Worm (Caenorhabditis elegans) whole organism, dauer: ENCODE data around the gene sao-1.

ENCODE experiments used
- unc-62 ChIP-seq: sonication (generic microtip); optimal IDR thresholded peaks from 2 replicates; lab custom pipeline; 2017; ENCODE audit warnings: missing biosample characterization, missing genetic modification reagents, missing genetic modification characterization

Gene sao-1

DNA sequence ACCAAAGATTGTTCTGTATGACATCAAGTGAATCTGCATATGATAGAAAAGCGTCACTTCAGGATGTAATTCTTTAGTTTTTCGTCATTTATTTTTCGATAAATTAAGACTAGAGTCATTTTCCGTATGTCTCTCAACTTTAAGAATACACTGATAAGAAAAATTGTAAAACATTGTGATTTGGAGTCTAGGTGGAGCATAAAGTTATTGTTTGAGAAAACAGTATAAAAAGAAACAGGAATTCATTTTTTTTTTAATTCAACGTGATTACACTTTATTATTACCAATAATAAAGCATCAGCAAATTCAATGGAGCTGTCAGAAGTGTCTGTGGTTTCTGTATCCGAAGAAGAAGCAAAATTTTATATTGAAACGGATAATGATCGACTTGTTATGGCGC, 14.7 kb upstream of the sao-1 start, which contains the start of gene R10D12.6:
Gene R10D12.6 (plus strand): TSS at position 301 of the 400 bp plus-strand sequence.
- TF ChIP-seq unc-62 = no peak

- TF ChIP-seq unc-62 = no peak
Observed at ce11 chrV:13949752-13950151, 14.0 kb upstream of the sao-1 start, which contains the start of gene R10D12.7. Gene R10D12.7 (plus strand): TSS chrV:13950052.

ce11 chrV:13953191-13953590, 10.5 kb upstream of the sao-1 start, which contains the start of gene R10D12.8:
Gene R10D12.8 (minus strand): TSS chrV:13953291.
- no peak for TF ChIP-seq unc-62

DNA sequence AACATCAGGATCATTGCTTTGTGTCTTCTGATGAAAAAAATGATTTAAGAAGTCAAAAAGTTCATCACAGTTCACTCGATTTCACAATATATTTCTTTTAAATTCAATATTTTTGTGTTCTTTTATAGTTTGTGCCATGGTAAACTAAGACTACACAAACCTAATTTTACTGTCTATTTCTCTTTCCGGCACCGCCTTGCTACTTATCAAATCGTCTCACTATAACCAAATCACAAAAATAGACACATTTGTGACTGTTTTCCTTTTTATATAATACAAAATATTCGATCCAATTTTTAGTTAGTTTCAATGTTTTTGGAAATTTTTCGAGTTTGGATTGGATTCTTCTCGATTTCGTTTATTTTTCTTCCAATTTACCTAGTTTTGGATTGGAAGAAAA, 9.7 kb upstream of the sao-1 start, which contains the start of gene swt-6:
Gene swt-6 (plus strand): TSS at position 301 of the 400 bp plus-strand sequence.
- TF ChIP-seq unc-62 = no peak

DNA sequence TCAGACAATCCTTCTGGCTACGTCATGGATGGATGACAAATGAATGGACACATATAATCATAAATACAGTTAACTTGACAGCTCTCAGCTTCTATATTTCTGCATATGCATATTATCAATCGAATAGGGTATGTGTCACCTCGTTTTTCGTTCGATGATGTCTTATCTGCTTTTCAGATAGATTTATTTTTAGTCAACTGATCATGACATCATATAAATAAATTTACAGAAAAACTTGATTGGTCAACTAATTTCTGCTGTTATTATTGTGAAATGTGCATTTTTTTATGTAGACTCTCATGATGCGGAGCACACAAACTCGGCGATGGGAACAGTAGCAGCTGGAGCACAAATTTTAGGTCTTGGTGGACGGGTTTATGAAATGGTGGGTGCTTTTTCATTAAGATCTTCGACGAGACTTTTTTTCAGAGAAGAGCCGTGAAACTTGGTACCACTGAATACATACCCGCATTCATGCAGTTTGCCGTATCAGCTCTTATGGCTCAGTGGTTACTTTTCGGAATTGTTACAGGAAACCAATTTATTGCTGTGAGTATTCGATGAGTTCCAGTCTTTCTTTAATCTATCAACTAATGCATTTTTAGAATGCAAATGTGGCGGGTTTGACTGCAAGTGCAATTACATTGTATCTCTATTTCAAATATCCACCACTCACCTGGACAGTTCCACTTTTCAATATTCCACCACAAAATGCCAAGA, 8.2 kb upstream of the sao-1 start:
- TF ChIP-seq unc-62 = no peak

ce11 chrV:13957691-13958090, 6.0 kb upstream of the sao-1 start:
- TF ChIP-seq unc-62 = no peak

DNA sequence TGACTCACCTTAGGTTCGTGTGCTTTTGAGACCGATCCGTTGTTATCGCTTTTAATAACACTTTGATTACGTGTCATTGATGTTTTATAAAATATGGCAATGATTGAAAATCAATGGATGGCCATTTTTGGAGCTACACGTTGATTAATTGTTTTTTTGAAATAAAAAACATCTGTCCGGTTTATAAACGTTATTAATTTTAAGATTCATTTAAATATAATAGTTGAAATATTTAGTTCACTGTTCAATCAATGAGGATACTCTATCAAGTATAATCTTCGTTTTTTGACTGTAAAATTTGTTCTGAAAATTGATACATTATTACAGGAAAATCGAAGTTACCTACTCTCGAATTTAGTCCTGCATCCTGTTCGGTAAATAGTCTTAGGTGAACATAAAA, 5.5 kb upstream of the sao-1 start, which contains the start of gene R10D12.10:
Gene R10D12.10 (minus strand): TSS at position 101 of the 400 bp plus-strand sequence.
- no peak for TF ChIP-seq unc-62

DNA sequence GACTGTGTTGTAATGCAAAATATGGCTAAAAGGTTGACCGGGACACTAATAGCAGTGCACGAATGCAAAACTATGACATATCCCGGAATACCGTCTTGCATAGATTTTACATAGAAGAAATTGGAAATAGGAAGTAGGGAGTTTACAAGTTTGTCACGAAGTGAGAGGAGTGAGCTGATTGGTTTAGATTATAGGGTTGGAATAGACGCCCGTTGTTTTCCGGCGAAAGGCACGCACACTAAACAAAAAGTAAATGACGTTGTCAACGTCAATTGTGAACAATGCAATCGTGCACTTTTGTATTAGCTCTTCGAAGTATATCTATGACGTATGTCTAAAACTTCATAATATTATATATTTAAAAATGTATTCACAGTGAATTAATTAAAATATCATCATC, 2.8 kb upstream of the sao-1 start, which contains the start of gene srh-24:
Gene srh-24 (minus strand): TSS at position 101 of the 400 bp plus-strand sequence.
- TF ChIP-seq unc-62 = no peak

DNA sequence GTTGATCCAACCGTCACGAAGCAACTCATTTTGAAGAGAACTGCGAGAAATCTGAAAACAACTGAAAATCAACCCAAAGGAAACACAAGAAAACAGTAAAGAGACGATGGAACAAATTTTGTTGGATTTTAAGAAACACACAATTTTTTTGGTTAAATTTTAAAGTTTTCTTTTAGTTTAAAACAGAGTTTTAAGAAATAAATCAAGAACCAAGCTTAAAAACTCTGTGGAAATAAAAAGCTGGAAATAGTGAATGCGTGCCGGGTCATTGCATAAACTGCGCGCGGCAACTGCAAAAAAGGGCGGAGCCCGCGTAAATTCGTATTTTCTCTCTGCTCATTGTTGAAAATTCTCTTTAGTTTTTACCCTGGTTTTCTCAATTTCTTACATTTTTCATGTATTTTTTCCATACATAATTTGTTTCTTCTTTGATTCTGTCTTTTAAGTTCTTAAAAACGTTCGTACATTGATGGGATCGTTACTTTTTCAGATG, 1.8 kb upstream of the sao-1 start, which contains the start of the genes algn-13 and R10D12.13:
Gene algn-13 (minus strand): TSS at position 51 of the 493 bp plus-strand sequence.
Gene R10D12.13 (plus strand): TSS at position 491 of the 493 bp plus-strand sequence.
- no peak for TF ChIP-seq unc-62

DNA sequence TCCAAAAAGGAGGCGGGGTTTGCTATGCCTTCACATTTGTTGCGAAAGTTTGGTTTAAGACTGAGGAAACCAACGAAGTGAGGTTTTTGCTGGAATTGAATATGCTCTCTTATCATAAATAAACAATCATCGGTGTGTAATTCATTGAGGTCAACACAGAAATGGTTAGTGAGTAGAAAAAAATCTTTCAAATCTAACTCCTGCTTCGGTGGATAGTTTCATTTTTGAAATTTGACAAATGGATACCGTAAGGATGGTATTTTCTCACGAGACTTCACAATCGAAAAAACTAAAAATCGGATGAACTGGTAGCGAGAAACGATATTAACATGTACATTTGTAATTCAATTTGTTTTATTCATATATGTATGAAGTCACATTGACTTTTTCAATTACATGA, 17.1 kb downstream of the sao-1 start, which contains the start of gene eol-1:
Gene eol-1 (minus strand): TSS at position 101 of the 400 bp plus-strand sequence.
- TF ChIP-seq unc-62 = no peak

ce11 chrV:13981677-13982076, 18.0 kb downstream of the sao-1 start:
- no peak for TF ChIP-seq unc-62

DNA sequence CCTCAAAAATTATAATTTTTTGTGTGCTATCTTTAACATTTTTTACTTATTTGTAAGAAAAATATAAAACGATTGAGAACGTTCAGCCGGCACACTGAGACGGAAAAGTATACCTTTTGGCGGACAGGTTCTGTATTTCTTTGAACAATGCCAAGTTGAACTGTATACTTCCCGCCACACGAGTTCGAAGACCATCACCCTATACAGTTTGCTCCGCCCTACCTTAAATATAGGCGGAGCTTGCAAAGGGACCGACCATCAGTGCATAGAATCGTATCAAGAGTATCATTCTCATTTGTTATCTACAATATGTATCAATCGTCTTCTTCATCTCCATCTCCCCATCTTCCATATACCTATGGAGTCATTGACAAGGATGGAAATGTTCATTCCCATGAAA, 21.1 kb downstream of the sao-1 start, which contains the start of gene end-1:
Gene end-1 (plus strand): TSS at position 301 of the 400 bp plus-strand sequence.
- no peak for TF ChIP-seq unc-62

DNA sequence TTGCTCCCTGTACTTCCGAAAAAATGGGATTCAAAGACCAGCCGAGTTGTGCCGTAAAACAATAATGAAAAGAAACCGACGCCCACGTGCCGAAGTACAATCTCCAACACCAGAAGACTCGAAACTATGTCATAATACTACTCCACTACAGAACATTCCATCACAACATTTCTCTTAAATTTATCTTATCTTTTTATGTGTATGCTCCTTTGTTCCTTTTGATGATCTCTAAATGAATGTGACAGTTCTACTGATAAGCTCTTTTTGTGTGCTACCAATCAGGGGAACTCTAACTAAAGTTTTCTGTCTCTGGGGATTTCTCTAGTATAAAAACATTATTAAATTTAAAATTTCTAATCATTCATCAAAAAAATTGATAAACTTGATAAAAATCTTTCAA, 23.1 kb downstream of the sao-1 start:
- no peak for TF ChIP-seq unc-62

- TF ChIP-seq unc-62 = no peak
Observed at ce11 chrV:13992485-13992884, 28.8 kb downstream of the sao-1 start, which contains the start of gene droe-4. Gene droe-4 (plus strand): TSS chrV:13992656.

ce11 chrV:13993478-13993877, 29.8 kb downstream of the sao-1 start:
- no peak for TF ChIP-seq unc-62

ce11 chrV:14001929-14002328, 38.2 kb downstream of the sao-1 start:
- TF ChIP-seq unc-62 = no peak

- no peak for TF ChIP-seq unc-62
Observed at ce11 chrV:14002402-14002801, 38.7 kb downstream of the sao-1 start.
